Worm (Caenorhabditis elegans) whole organism, early embryonic: Measurements from ENCODE around the gene cpr-3.

Source experiments
- aly-1 ChIP-seq: sonication (generic microtip); optimal IDR thresholded peaks from 2 replicates; lab custom pipeline; 2016; ENCODE audit warnings: missing genetic modification characterization, missing compliant biosample characterization
- ama-1 ChIP-seq: fragments of 150-350 bp; optimal IDR thresholded peaks from 2 replicates; lab custom pipeline; 2014
- ceh-13 ChIP-seq: fragments of 200-800 bp; sonication (Bioruptor generic); optimal IDR thresholded peaks from 2 replicates; lab custom pipeline; 2018; ENCODE audit warnings: mild to moderate bottlenecking, missing genetic modification characterization, missing compliant biosample characterization
- flt-1 ChIP-seq: fragments of 200-800 bp; sonication (Bioruptor generic); IDR thresholded peaks from 2 replicates; pipeline ENCODE4 v1.3.6; 2022; ENCODE audit warnings: missing genetic modification characterization, missing compliant biosample characterization
- hnd-1 ChIP-seq: sonication (generic microtip); optimal IDR thresholded peaks from 2 replicates; lab custom pipeline; 2016; ENCODE audit warnings: missing genetic modification characterization, missing compliant biosample characterization
- tbx-37 ChIP-seq: fragments of 200-800 bp; sonication (Bioruptor generic); conservative IDR thresholded peaks from 2 replicates; pipeline ENCODE4 v1.3.6; 2022; ENCODE audit warnings: missing genetic modification reagents, missing genetic modification characterization, missing compliant biosample characterization

ce11 chrV:15347292-15347691 is 48.8 kb upstream of the cpr-3 start, which contains the start of gene C29F3.3:
- TF ChIP-seq ama-1 (lab: Kevin White, UChicago) (no peak), tbx-37 (GFP tag; lab: Robert Waterston, UW) (no peak), hnd-1 (tag; lab: Kevin White, UChicago) (no peak), flt-1 (no peak), aly-1 (tag; lab: Kevin White, UChicago) (no peak), ceh-13 (GFP tag; lab: Kevin White, UChicago) (no peak)
